Fruit fly (Drosophila melanogaster) whole organism, prepupa: ENCODE measurements around the gene Mgstl.
A peak's percentile ranks its signal among the peaks of the same experiment; 100 is the strongest.

ENCODE experiments used
- Blimp-1 ChIP-seq: fragments of 200-800 bp; sonication (Bioruptor generic); optimal IDR thresholded peaks from 3 replicates; lab custom pipeline; 2017; ENCODE audit warnings: missing biosample characterization, missing genetic modification characterization, mild to moderate bottlenecking, moderate library complexity, missing genetic modification reagents
- CG10631 ChIP-seq: fragments of 200-800 bp; sonication (Bioruptor generic); optimal IDR thresholded peaks from 2 replicates; lab custom pipeline; 2016; ENCODE audit warnings: missing biosample characterization, missing genetic modification characterization
- CG10669 ChIP-seq: fragments of 200-800 bp; sonication (Bioruptor generic); optimal IDR thresholded peaks from 3 replicates; lab custom pipeline; 2018; ENCODE audit warnings: missing biosample characterization, mild to moderate bottlenecking, missing genetic modification characterization, moderate library complexity
- CG11762 ChIP-seq: fragments of 200-800 bp; sonication (Bioruptor generic); optimal IDR thresholded peaks from 3 replicates; lab custom pipeline; 2016; ENCODE audit warnings: missing biosample characterization, missing genetic modification characterization; ENCODE audit not compliant: insufficient read depth
- CG11902 ChIP-seq: fragments of 200-800 bp; sonication (Bioruptor generic); optimal IDR thresholded peaks from 3 replicates; lab custom pipeline; 2016; ENCODE audit warnings: missing biosample characterization, missing genetic modification characterization
- CG1621 ChIP-seq: fragments of 200-800 bp; sonication (Bioruptor generic); optimal IDR thresholded peaks from 3 replicates; lab custom pipeline; 2018; ENCODE audit warnings: missing biosample characterization, mild to moderate bottlenecking, missing genetic modification characterization
- CG31627 ChIP-seq: fragments of 200-800 bp; sonication (Bioruptor generic); optimal IDR thresholded peaks from 3 replicates; lab custom pipeline; 2016; ENCODE audit warnings: missing biosample characterization, missing genetic modification characterization
- CG32006 ChIP-seq: fragments of 200-800 bp; sonication (Bioruptor generic); optimal IDR thresholded peaks from 3 replicates; lab custom pipeline; 2017; ENCODE audit warnings: missing biosample characterization, mild to moderate bottlenecking, missing genetic modification characterization
- CG34406 ChIP-seq: fragments of 200-800 bp; sonication (Bioruptor generic); optimal IDR thresholded peaks from 3 replicates; lab custom pipeline; 2016; ENCODE audit warnings: missing biosample characterization, missing genetic modification characterization
- CG3919 ChIP-seq: fragments of 200-800 bp; sonication (Bioruptor generic); optimal IDR thresholded peaks from 3 replicates; lab custom pipeline; 2016; ENCODE audit warnings: missing biosample characterization, missing genetic modification characterization
- CG4318 ChIP-seq: fragments of 200-800 bp; sonication (Bioruptor generic); optimal IDR thresholded peaks from 3 replicates; lab custom pipeline; 2017; ENCODE audit warnings: missing biosample characterization, mild to moderate bottlenecking, missing genetic modification characterization
- CG6163 ChIP-seq: fragments of 200-800 bp; sonication (Bioruptor generic); IDR thresholded peaks from 3 replicates; pipeline ENCODE4 v1.3.6; 2022; ENCODE audit warnings: missing biosample characterization, missing genetic modification characterization
- CG6276 ChIP-seq: fragments of 200-800 bp; sonication (Bioruptor generic); optimal IDR thresholded peaks from 2 replicates; lab custom pipeline; 2017; ENCODE audit warnings: missing biosample characterization, mild to moderate bottlenecking, missing genetic modification characterization
- CG6808 ChIP-seq: fragments of 200-800 bp; sonication (Bioruptor generic); optimal IDR thresholded peaks from 3 replicates; lab custom pipeline; 2017; ENCODE audit warnings: missing biosample characterization, missing genetic modification characterization, mild to moderate bottlenecking, moderate library complexity, missing genetic modification reagents
- CG6854 ChIP-seq: fragments of 200-800 bp; sonication (Bioruptor generic); optimal IDR thresholded peaks from 2 replicates; lab custom pipeline; 2017; ENCODE audit warnings: missing biosample characterization, mild to moderate bottlenecking, missing genetic modification characterization
- CG7368 ChIP-seq: fragments of 200-800 bp; sonication (Bioruptor generic); optimal IDR thresholded peaks from 3 replicates; lab custom pipeline; 2016; ENCODE audit warnings: missing biosample characterization, missing genetic modification characterization
- CG8119 ChIP-seq: fragments of 200-800 bp; sonication (Bioruptor generic); IDR thresholded peaks from 3 replicates; pipeline ENCODE4 v1.3.6; 2022; ENCODE audit warnings: missing biosample characterization, missing genetic modification characterization
- CG8319 ChIP-seq: fragments of 200-800 bp; sonication (Bioruptor generic); optimal IDR thresholded peaks from 3 replicates; lab custom pipeline; 2016; ENCODE audit warnings: missing biosample characterization, missing genetic modification characterization
- CG9139 ChIP-seq: fragments of 200-800 bp; sonication (Bioruptor generic); optimal IDR thresholded peaks from 3 replicates; lab custom pipeline; 2017; ENCODE audit warnings: missing biosample characterization, mild to moderate bottlenecking, missing genetic modification characterization
- Eip75B ChIP-seq: fragments of 200-800 bp; sonication (Bioruptor generic); optimal IDR thresholded peaks from 3 replicates; lab custom pipeline; 2016; ENCODE audit warnings: missing biosample characterization, missing genetic modification characterization
- Eip78C ChIP-seq: fragments of 200-800 bp; sonication (Bioruptor generic); peaks from one replicate; lab custom pipeline; 2016; ENCODE audit warnings: missing biosample characterization, missing genetic modification characterization
- Eip93F ChIP-seq: fragments of 200-800 bp; sonication (Bioruptor generic); optimal IDR thresholded peaks from 2 replicates; lab custom pipeline; 2016; ENCODE audit warnings: missing biosample characterization, mild to moderate bottlenecking, missing genetic modification characterization
- Ets21C ChIP-seq: fragments of 200-800 bp; sonication (Bioruptor generic); optimal IDR thresholded peaks from 3 replicates; lab custom pipeline; 2016; ENCODE audit warnings: missing biosample characterization, missing genetic modification characterization
- Ets96B ChIP-seq: fragments of 200-800 bp; optimal IDR thresholded peaks from 2 replicates; lab custom pipeline; 2019; ENCODE audit warnings: missing biosample characterization, mild to moderate bottlenecking, missing genetic modification characterization, moderate library complexity
- Gug ChIP-seq: fragments of 200-800 bp; sonication (Bioruptor generic); IDR thresholded peaks from 2 replicates; pipeline ENCODE4 v1.3.6; 2022; ENCODE audit warnings: missing biosample characterization, missing genetic modification characterization
- Hr38 ChIP-seq: sonication (Bioruptor generic); optimal IDR thresholded peaks from 2 replicates; lab custom pipeline; 2016; ENCODE audit warnings: missing biosample characterization, missing genetic modification characterization
- Hr39 ChIP-seq: fragments of 200-800 bp; sonication (Bioruptor generic); optimal IDR thresholded peaks from 2 replicates; lab custom pipeline; 2016; ENCODE audit warnings: missing biosample characterization, missing genetic modification characterization
- Hr4 ChIP-seq: fragments of 200-800 bp; sonication (Bioruptor generic); optimal IDR thresholded peaks from 3 replicates; lab custom pipeline; 2016; ENCODE audit warnings: missing biosample characterization, missing genetic modification characterization
- Lpt ChIP-seq: fragments of 200-800 bp; sonication (Bioruptor generic); optimal IDR thresholded peaks from 3 replicates; lab custom pipeline; 2016; ENCODE audit warnings: missing biosample characterization, missing genetic modification characterization
- OdsH ChIP-seq: fragments of 200-800 bp; sonication (Bioruptor generic); optimal IDR thresholded peaks from 3 replicates; lab custom pipeline; 2016; ENCODE audit warnings: missing biosample characterization, missing genetic modification characterization
- Smox ChIP-seq: fragments of 200-800 bp; sonication (Bioruptor generic); optimal IDR thresholded peaks from 3 replicates; lab custom pipeline; 2016; ENCODE audit warnings: missing biosample characterization, missing genetic modification characterization
- Sox14 ChIP-seq: fragments of 200-800 bp; sonication (Bioruptor generic); optimal IDR thresholded peaks from 3 replicates; lab custom pipeline; 2016; ENCODE audit warnings: missing biosample characterization, missing genetic modification characterization
- Sox15 ChIP-seq: fragments of 200-800 bp; sonication (Bioruptor generic); optimal IDR thresholded peaks from 3 replicates; lab custom pipeline; 2016; ENCODE audit warnings: missing biosample characterization, missing genetic modification characterization
- acj6 ChIP-seq: fragments of 200-800 bp; sonication (Bioruptor generic); optimal IDR thresholded peaks from 3 replicates; lab custom pipeline; 2016; ENCODE audit warnings: missing biosample characterization, missing genetic modification characterization
- cyc ChIP-seq: fragments of 200-800 bp; sonication (Bioruptor generic); optimal IDR thresholded peaks from 3 replicates; lab custom pipeline; 2016; ENCODE audit warnings: missing biosample characterization, missing genetic modification characterization
- dsx ChIP-seq: fragments of 200-800 bp; optimal IDR thresholded peaks from 3 replicates; lab custom pipeline; 2019; ENCODE audit warnings: missing biosample characterization, mild to moderate bottlenecking, missing genetic modification characterization, moderate library complexity; ENCODE audit not compliant: poor library complexity, severe bottlenecking
- eg ChIP-seq: fragments of 200-800 bp; sonication (Bioruptor generic); IDR thresholded peaks from 3 replicates; pipeline ENCODE4 v1.3.6; 2022; ENCODE audit warnings: missing biosample characterization, missing genetic modification characterization
- esn ChIP-seq: fragments of 200-800 bp; sonication (Bioruptor generic); optimal IDR thresholded peaks from 2 replicates; lab custom pipeline; 2016; ENCODE audit warnings: missing biosample characterization, mild to moderate bottlenecking, missing genetic modification characterization, moderate library complexity
- fd59A ChIP-seq: fragments of 200-800 bp; sonication (Bioruptor generic); optimal IDR thresholded peaks from 2 replicates; lab custom pipeline; 2017; ENCODE audit warnings: missing biosample characterization, mild to moderate bottlenecking, missing genetic modification characterization, missing genetic modification reagents
- fd85E ChIP-seq: fragments of 200-800 bp; sonication (Bioruptor generic); optimal IDR thresholded peaks from 3 replicates; lab custom pipeline; 2016; ENCODE audit warnings: missing biosample characterization, missing genetic modification characterization
- fkh ChIP-seq: fragments of 200-800 bp; sonication (Bioruptor generic); optimal IDR thresholded peaks from 3 replicates; lab custom pipeline; 2017; ENCODE audit warnings: missing biosample characterization, mild to moderate bottlenecking, missing genetic modification characterization, moderate library complexity
- lz ChIP-seq: fragments of 200-800 bp; sonication (Bioruptor generic); optimal IDR thresholded peaks from 3 replicates; lab custom pipeline; 2016; ENCODE audit warnings: missing biosample characterization, missing genetic modification characterization
- net ChIP-seq: fragments of 200-800 bp; sonication (Bioruptor generic); optimal IDR thresholded peaks from 3 replicates; lab custom pipeline; 2016; ENCODE audit warnings: missing biosample characterization, missing genetic modification characterization
- pdm3 ChIP-seq: fragments of 200-800 bp; sonication (Bioruptor generic); optimal IDR thresholded peaks from 3 replicates; lab custom pipeline; 2016; ENCODE audit warnings: missing biosample characterization, missing genetic modification characterization
- svp ChIP-seq: fragments of 200-800 bp; sonication (Bioruptor generic); peaks from one replicate; lab custom pipeline; 2016; ENCODE audit warnings: missing biosample characterization, missing genetic modification characterization
- topi ChIP-seq: fragments of 200-800 bp; sonication (Bioruptor generic); optimal IDR thresholded peaks from 3 replicates; lab custom pipeline; 2016; ENCODE audit warnings: missing biosample characterization, missing genetic modification characterization
- vri ChIP-seq: fragments of 200-800 bp; sonication (Bioruptor generic); optimal IDR thresholded peaks from 3 replicates; lab custom pipeline; 2016; ENCODE audit warnings: missing biosample characterization, mild to moderate bottlenecking, missing genetic modification characterization

Mgstl gene

dm6 chrX:21073641-21074328 lies 31.9 kb downstream of the Mgstl start (continued):
- peak; percentile 53 for TF ChIP-seq Ets21C
- TF ChIP-seq net (GFP tag; lab: Kevin White, UChicago), result peak; percentile 29
- TF ChIP-seq CG3919 (GFP tag; lab: Kevin White, UChicago), result peak; percentile 53
- TF ChIP-seq Eip78C (GFP tag; lab: Kevin White, UChicago), result peak; percentile 93
- peak; percentile 75 for TF ChIP-seq CG4318 (GFP tag; lab: Kevin White, UChicago)
- peak; percentile 89 for TF ChIP-seq CG32006
- peak; percentile 67 for TF ChIP-seq pdm3
- no peak for TF ChIP-seq fd85E (GFP tag; lab: Kevin White, UChicago)
- TF ChIP-seq Hr39 (GFP tag; lab: Kevin White, UChicago), result peak; percentile 67
- no peak for TF ChIP-seq Blimp-1
- TF ChIP-seq fkh (GFP tag; lab: Kevin White, UChicago), result no peak
- peak; percentile 9 for TF ChIP-seq Eip75B (GFP tag; lab: Kevin White, UChicago)
- peak; percentile 68 for TF ChIP-seq CG6276
- TF ChIP-seq lz (GFP tag; lab: Kevin White, UChicago), result peak; percentile 63
- no peak for TF ChIP-seq CG9139 (GFP tag; lab: Kevin White, UChicago)
- peak; percentile 35 for TF ChIP-seq Ets96B
- no peak for TF ChIP-seq CG11902 (GFP tag; lab: Kevin White, UChicago)
- TF ChIP-seq CG8319 (GFP tag; lab: Kevin White, UChicago), result peak; percentile 18
- TF ChIP-seq CG31627 (GFP tag; lab: Kevin White, UChicago), result peak; percentile 55
- peak; percentile 60 for TF ChIP-seq Sox14
- peak; percentile 36 for TF ChIP-seq Smox
- peak; percentile 46; the same call in 1 of the 3 replicates for TF ChIP-seq eg (GFP tag; lab: Robert Waterston, UW)
- TF ChIP-seq Hr38 (GFP tag; lab: Kevin White, UChicago), result no peak
- TF ChIP-seq CG6854 (GFP tag; lab: Kevin White, UChicago), result no peak
- no peak for TF ChIP-seq vri
- no peak for TF ChIP-seq Eip93F (GFP tag; lab: Kevin White, UChicago)
- peak; percentile 24 for TF ChIP-seq cyc (GFP tag; lab: Kevin White, UChicago)
- TF ChIP-seq Gug, result 0 out of 2 replicates have a peak, but pooled peaks have one; percentile 21
- TF ChIP-seq, all 60 proteins: peak for 45

DNA sequence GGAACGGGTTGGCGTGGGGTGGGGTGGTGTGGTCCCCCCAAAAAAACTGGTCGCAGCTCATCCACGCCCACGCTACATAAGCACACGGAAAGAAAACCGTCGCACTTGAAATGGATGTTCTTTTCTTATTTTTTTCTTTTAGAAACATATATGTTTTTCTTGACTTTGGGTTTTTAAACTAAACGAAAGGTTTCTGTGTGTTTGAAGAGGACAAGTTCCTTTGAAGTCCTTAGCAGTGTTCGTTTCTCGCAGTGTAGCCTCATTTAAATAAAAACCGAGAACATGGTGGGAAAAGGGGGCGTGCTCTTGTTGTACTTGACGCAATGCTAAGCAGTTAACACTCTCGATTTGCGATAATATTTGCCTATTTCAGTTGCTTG lies 32.4 kb downstream of the Mgstl start:
- TF ChIP-seq esn, result peak; percentile 71
- no peak for TF ChIP-seq Eip93F (GFP tag; lab: Kevin White, UChicago)
- peak; percentile 83 for TF ChIP-seq svp (GFP tag; lab: Kevin White, UChicago)
- peak; percentile 79 for TF ChIP-seq CG32006
- peak; percentile 40 for TF ChIP-seq CG34406 (GFP tag; lab: Kevin White, UChicago)
- TF ChIP-seq CG31627 (GFP tag; lab: Kevin White, UChicago), result peak; percentile 71
- TF ChIP-seq CG7368 (GFP tag; lab: Kevin White, UChicago), result peak; percentile 29
- peak; percentile 86 for TF ChIP-seq CG6163 (GFP tag; lab: Robert Waterston, UW)
- TF ChIP-seq fd59A (GFP tag; lab: Kevin White, UChicago), result peak; percentile 11
- TF ChIP-seq CG1621 (tag; lab: Kevin White, UChicago), result no peak
- peak; percentile 3 for TF ChIP-seq CG8319 (GFP tag; lab: Kevin White, UChicago)
- peak; percentile 47 for TF ChIP-seq dsx (GFP tag; lab: Kevin White, UChicago)
- TF ChIP-seq pdm3, result peak; percentile 68
- TF ChIP-seq CG6276, result peak; percentile 73
- peak; percentile 78 for TF ChIP-seq net (GFP tag; lab: Kevin White, UChicago)
- peak; percentile 24 for TF ChIP-seq Sox15 (GFP tag; lab: Kevin White, UChicago)
- peak; percentile 40 for TF ChIP-seq CG11762 (GFP tag; lab: Kevin White, UChicago)
- peak; percentile 74 for TF ChIP-seq OdsH (GFP tag; lab: Kevin White, UChicago)
- peak; percentile 61 for TF ChIP-seq CG10631
- peak; percentile 62 for TF ChIP-seq acj6 (GFP tag; lab: Kevin White, UChicago)
- peak; percentile 73 for TF ChIP-seq Hr4 (GFP tag; lab: Kevin White, UChicago)
- TF ChIP-seq topi (GFP tag; lab: Kevin White, UChicago), result peak; percentile 49
- peak; percentile 76 for TF ChIP-seq Lpt (GFP tag; lab: Kevin White, UChicago)
- TF ChIP-seq fd85E (GFP tag; lab: Kevin White, UChicago), result no peak
- TF ChIP-seq CG11902 (GFP tag; lab: Kevin White, UChicago), result peak; percentile 27
- peak; percentile 52 for TF ChIP-seq fkh (GFP tag; lab: Kevin White, UChicago)
- peak; percentile 45 for TF ChIP-seq CG10669 (GFP tag; lab: Kevin White, UChicago)
- TF ChIP-seq CG6808 (GFP tag; lab: Kevin White, UChicago), result peak; percentile 5
- TF ChIP-seq CG8119 (GFP tag; lab: Robert Waterston, UW), result peak; percentile 78
- no peak for TF ChIP-seq Hr38 (GFP tag; lab: Kevin White, UChicago)
- no peak for TF ChIP-seq CG9139 (GFP tag; lab: Kevin White, UChicago)
- peak; percentile 31 for TF ChIP-seq vri
- peak; percentile 58 for TF ChIP-seq Eip75B (GFP tag; lab: Kevin White, UChicago)
- peak; percentile 66 for TF ChIP-seq CG3919 (GFP tag; lab: Kevin White, UChicago)
- TF ChIP-seq CG6854 (GFP tag; lab: Kevin White, UChicago), result no peak
- TF ChIP-seq lz (GFP tag; lab: Kevin White, UChicago), result peak; percentile 65
- TF ChIP-seq Ets21C, result peak; percentile 63
